Worm (Caenorhabditis elegans) whole organism, L2 larva: Measurements from ENCODE around the gene Y102A5C.27.

Source experiments
- C34F6.9 ChIP-seq: fragments of 150-350 bp; optimal IDR thresholded peaks from 2 replicates; lab custom pipeline; 2014; ENCODE audit warnings: missing biosample characterization, missing genetic modification characterization
- R02D3.7 ChIP-seq: fragments of 150-350 bp; optimal IDR thresholded peaks from 2 replicates; lab custom pipeline; 2014; ENCODE audit warnings: missing biosample characterization, missing genetic modification characterization
- Y55F3AM.14 ChIP-seq: fragments of 200-800 bp; sonication (Bioruptor generic); optimal IDR thresholded peaks from 2 replicates; lab custom pipeline; 2018; ENCODE audit warnings: mild to moderate bottlenecking, missing genetic modification characterization, missing compliant biosample characterization
- alr-1 ChIP-seq: fragments of 150-350 bp; optimal IDR thresholded peaks from 2 replicates; lab custom pipeline; 2014; ENCODE audit warnings: missing biosample characterization, missing genetic modification characterization
- aly-2 ChIP-seq: fragments of 150-350 bp; optimal IDR thresholded peaks from 2 replicates; lab custom pipeline; 2014; ENCODE audit warnings: missing biosample characterization, missing genetic modification characterization
- ama-1 ChIP-seq: fragments of 150-350 bp; optimal IDR thresholded peaks from 2 replicates; lab custom pipeline; 2018; ENCODE audit warnings: inconsistent platforms
- blmp-1 ChIP-seq: sonication (generic microtip); optimal IDR thresholded peaks from 2 replicates; lab custom pipeline; 2017; ENCODE audit warnings: missing genetic modification characterization, mild to moderate bottlenecking, missing compliant biosample characterization, antibody characterized with exemption, moderate library complexity; ENCODE audit not compliant: insufficient read depth
- ceh-16 ChIP-seq: fragments of 150-350 bp; optimal IDR thresholded peaks from 2 replicates; lab custom pipeline; 2014; ENCODE audit warnings: missing biosample characterization, missing genetic modification characterization
- ceh-82 ChIP-seq: fragments of 150-350 bp; optimal IDR thresholded peaks from 2 replicates; lab custom pipeline; 2014; ENCODE audit warnings: missing biosample characterization, missing genetic modification characterization
- elt-1 ChIP-seq: fragments of 150-350 bp; optimal IDR thresholded peaks from 2 replicates; lab custom pipeline; 2014; ENCODE audit warnings: missing biosample characterization, missing genetic modification characterization
- elt-3 ChIP-seq: sonication (generic microtip); optimal IDR thresholded peaks from 2 replicates; lab custom pipeline; 2017; ENCODE audit warnings: missing biosample characterization, missing genetic modification characterization
- fos-1 ChIP-seq: fragments of 150-350 bp; optimal IDR thresholded peaks from 2 replicates; lab custom pipeline; 2014; ENCODE audit warnings: missing biosample characterization, missing genetic modification characterization
- lin-11 ChIP-seq: fragments of 150-350 bp; sonication (generic microtip); optimal IDR thresholded peaks from 2 replicates; lab custom pipeline; 2014; ENCODE audit warnings: missing biosample characterization, missing genetic modification characterization, inconsistent platforms, mixed read lengths
- lin-13 ChIP-seq: fragments of 150-350 bp; optimal IDR thresholded peaks from 2 replicates; lab custom pipeline; 2014; ENCODE audit warnings: missing biosample characterization, missing genetic modification reagents, missing genetic modification characterization
- lsy-2 ChIP-seq, 2 experiments: fragments of 150-350 bp in 1 of 2; sonication (generic microtip) in 1 of 2; optimal IDR thresholded peaks; 2 replicates each; lab custom pipeline; 2014 to 2017; ENCODE audit warnings: missing biosample characterization in 2 of 2, missing genetic modification characterization in 2 of 2
- mab-5 ChIP-seq: fragments of 150-350 bp; optimal IDR thresholded peaks from 2 replicates; lab custom pipeline; 2014; ENCODE audit warnings: missing biosample characterization, missing genetic modification characterization
- mdl-1 ChIP-seq, 2 experiments: fragments of 150-350 bp in 1 of 2; sonication (generic microtip) in 1 of 2; optimal IDR thresholded peaks; 2 replicates each; lab custom pipeline; 2017; ENCODE audit warnings: missing biosample characterization in 2 of 2, missing genetic modification characterization in 2 of 2
- nhr-11 ChIP-seq: fragments of 150-350 bp; optimal IDR thresholded peaks from 2 replicates; lab custom pipeline; 2014; ENCODE audit warnings: missing biosample characterization, missing genetic modification characterization
- nhr-12 ChIP-seq: fragments of 150-350 bp; optimal IDR thresholded peaks from 2 replicates; lab custom pipeline; 2014; ENCODE audit warnings: missing biosample characterization, missing genetic modification characterization
- nhr-129 ChIP-seq: fragments of 150-350 bp; optimal IDR thresholded peaks from 2 replicates; lab custom pipeline; 2014; ENCODE audit warnings: missing biosample characterization, missing genetic modification characterization
- nhr-21 ChIP-seq: fragments of 150-350 bp; optimal IDR thresholded peaks from 2 replicates; lab custom pipeline; 2014; ENCODE audit warnings: missing biosample characterization, missing genetic modification characterization
- nhr-237 ChIP-seq: fragments of 150-350 bp; optimal IDR thresholded peaks from 2 replicates; lab custom pipeline; 2014; ENCODE audit warnings: missing biosample characterization, missing genetic modification characterization
- peb-1 ChIP-seq: fragments of 150-350 bp; optimal IDR thresholded peaks from 2 replicates; lab custom pipeline; 2014; ENCODE audit warnings: missing biosample characterization, missing genetic modification characterization
- sem-4 ChIP-seq: fragments of 150-350 bp; optimal IDR thresholded peaks from 2 replicates; lab custom pipeline; 2014; ENCODE audit warnings: missing biosample characterization, missing genetic modification reagents, missing genetic modification characterization
- skn-1 ChIP-seq: sonication (generic microtip); optimal IDR thresholded peaks from 2 replicates; lab custom pipeline; 2017; ENCODE audit warnings: missing biosample characterization, missing genetic modification characterization
- sma-3 ChIP-seq: sonication (generic microtip); optimal IDR thresholded peaks from 2 replicates; lab custom pipeline; 2016; ENCODE audit warnings: missing genetic modification reagents, missing genetic modification characterization, missing compliant biosample characterization
- sma-9 ChIP-seq, 2 experiments: fragments of 150-350 bp in 1 of 2; sonication (generic microtip) in 1 of 2; optimal IDR thresholded peaks; 2 replicates each; lab custom pipeline; 2014 to 2016; ENCODE audit warnings: missing genetic modification characterization in 2 of 2, mild to moderate bottlenecking in 1 of 2, missing biosample characterization in 1 of 2, missing compliant biosample characterization in 1 of 2, missing genetic modification reagents in 1 of 2, moderate library complexity in 1 of 2
- snpc-4 ChIP-seq: fragments of 150-350 bp; optimal IDR thresholded peaks from 2 replicates; lab custom pipeline; 2014; ENCODE audit warnings: missing biosample characterization, missing genetic modification characterization
- unc-55 ChIP-seq: fragments of 150-350 bp; sonication (generic microtip); optimal IDR thresholded peaks from 3 replicates; lab custom pipeline; 2014; ENCODE audit warnings: missing biosample characterization, missing genetic modification reagents, missing genetic modification characterization
- unc-62 ChIP-seq: fragments of 150-350 bp; optimal IDR thresholded peaks from 2 replicates; lab custom pipeline; 2014; ENCODE audit warnings: missing biosample characterization, missing genetic modification reagents, missing genetic modification characterization
- ztf-1 ChIP-seq: fragments of 200-800 bp; sonication (Bioruptor generic); conservative IDR thresholded peaks from 2 replicates; pipeline ENCODE4 v1.3.6; 2022; ENCODE audit warnings: missing genetic modification characterization, missing compliant biosample characterization
- ztf-11 ChIP-seq: sonication (generic microtip); optimal IDR thresholded peaks from 2 replicates; lab custom pipeline; 2017; ENCODE audit warnings: missing biosample characterization, missing genetic modification characterization

Gene Y102A5C.27

ce11 chrV:16965655-16966054 lies 22.9 kb downstream of the Y102A5C.27 start, which contains the start of gene efl-1 (continued):
- TF ChIP-seq fos-1 (tag; lab: Kevin White, UChicago) (peak; percentile 63), blmp-1 (tag; lab: Kevin White, UChicago) (peak; percentile 34), nhr-129 (tag; lab: Kevin White, UChicago) (peak; percentile 93), ztf-11 (tag; lab: Kevin White, UChicago) (no peak), ceh-82 (tag; lab: Kevin White, UChicago) (peak; percentile 72)

DNA sequence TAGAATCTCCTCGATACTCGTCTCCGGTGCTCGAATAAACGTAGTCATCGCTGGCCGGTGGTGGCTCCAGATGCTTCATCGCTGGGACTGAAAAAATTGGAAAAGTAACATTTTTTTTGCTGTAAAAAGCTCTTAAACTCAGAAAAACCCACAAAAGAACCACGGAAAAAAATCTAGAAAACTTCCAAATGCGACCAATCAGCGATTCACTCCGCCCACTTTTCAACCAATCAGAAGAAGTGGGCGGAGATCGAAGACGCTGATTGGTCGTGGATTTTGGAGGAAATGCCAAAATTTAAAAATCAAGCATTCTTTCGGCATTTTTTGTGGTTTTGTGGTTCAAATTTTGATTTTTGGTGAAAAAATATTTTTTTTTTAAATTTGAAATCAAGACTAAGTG lies 29.5 kb downstream of the Y102A5C.27 start:
- TF ChIP-seq mdl-1 (tag; optimal IDR thresholded peaks at IDR 0.05; lab: Kevin White, UChicago) (no peak), nhr-237 (tag; lab: Kevin White, UChicago) (no peak)

- TF ChIP-seq ceh-82 (tag; lab: Kevin White, UChicago) = no peak
- TF ChIP-seq unc-62 (GFP tag; lab: Kevin White, UChicago) = no peak
- no peak for TF ChIP-seq R02D3.7 (tag; lab: Kevin White, UChicago)
- TF ChIP-seq lin-11 (tag; lab: Kevin White, UChicago) = no peak
- no peak for TF ChIP-seq ceh-16 (tag; lab: Kevin White, UChicago)
- no peak for TF ChIP-seq nhr-11 (tag; lab: Kevin White, UChicago)
- TF ChIP-seq Y55F3AM.14 (GFP tag; lab: Kevin White, UChicago) = no peak
- no peak for TF ChIP-seq ztf-1 (GFP tag; lab: Robert Waterston, UW)
- TF ChIP-seq nhr-129 (tag; lab: Kevin White, UChicago) = no peak
- no peak for TF ChIP-seq C34F6.9
- no peak for TF ChIP-seq sma-9 (GFP tag; optimal IDR thresholded peaks at IDR 0.05; lab: Kevin White, UChicago)
- TF ChIP-seq sma-9 (tag; optimal IDR thresholded peaks at IDR 0.05; lab: Kevin White, UChicago) = no peak
- no peak for TF ChIP-seq lin-13
- TF ChIP-seq aly-2 (tag; lab: Kevin White, UChicago) = no peak
- TF ChIP-seq alr-1 (tag; lab: Kevin White, UChicago) = no peak
- TF ChIP-seq lsy-2 (tag; optimal IDR thresholded peaks at IDR 0.05; lab: Kevin White, UChicago) = no peak
- TF ChIP-seq skn-1 = no peak
- TF ChIP-seq unc-55 (GFP tag; lab: Kevin White, UChicago) = no peak
Measured at ce11 chrV:16956229-16956628, 32.3 kb downstream of the Y102A5C.27 start, which contains the start of gene clec-239. TSS of gene clec-239 (plus strand) at chrV:16956529.

DNA sequence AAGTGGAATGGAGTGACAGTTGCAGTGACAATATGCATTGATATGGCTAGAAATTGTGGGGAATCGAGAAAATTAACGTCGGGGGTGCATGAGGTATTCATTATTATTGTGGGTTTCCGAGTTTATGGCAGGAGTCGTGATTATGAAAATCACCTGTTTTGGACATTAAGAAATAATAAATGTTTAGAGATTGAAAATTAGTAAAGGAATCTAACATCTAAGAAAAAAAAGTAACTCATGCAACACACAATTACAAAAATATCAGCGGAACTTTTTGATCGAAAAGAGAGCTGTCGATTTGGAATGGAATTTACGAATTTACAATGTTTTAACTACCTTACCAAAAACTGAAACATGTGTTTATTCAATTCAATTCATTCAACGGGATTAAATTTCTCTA lies 33.7 kb downstream of the Y102A5C.27 start, which contains the start of gene srh-206:
TSS of gene srh-206 (minus strand) at position 101 of the 400 bp plus-strand sequence.
- TF ChIP-seq alr-1 (tag; lab: Kevin White, UChicago) = no peak
- no peak for TF ChIP-seq sem-4
- no peak for TF ChIP-seq C34F6.9
- TF ChIP-seq fos-1 (tag; lab: Kevin White, UChicago) = no peak
- no peak for TF ChIP-seq sma-9 (GFP tag; optimal IDR thresholded peaks at IDR 0.05; lab: Kevin White, UChicago)
- TF ChIP-seq sma-9 (tag; optimal IDR thresholded peaks at IDR 0.05; lab: Kevin White, UChicago) = no peak
- no peak for TF ChIP-seq mdl-1 (tag; optimal IDR thresholded peaks at IDR 0.05; lab: Kevin White, UChicago)

- TF ChIP-seq unc-62 (GFP tag; lab: Kevin White, UChicago) = no peak
- no peak for TF ChIP-seq alr-1 (tag; lab: Kevin White, UChicago)
- no peak for TF ChIP-seq ceh-16 (tag; lab: Kevin White, UChicago)
- TF ChIP-seq snpc-4 (tag; lab: Kevin White, UChicago) = no peak
- no peak for TF ChIP-seq mdl-1 (tag; optimal IDR thresholded peaks at IDR 0.05; lab: Kevin White, UChicago)
Measured at ce11 chrV:16951504-16951903, 37.0 kb downstream of the Y102A5C.27 start, which contains the start of gene clec-238. TSS of gene clec-238 (plus strand) at chrV:16951804.

DNA sequence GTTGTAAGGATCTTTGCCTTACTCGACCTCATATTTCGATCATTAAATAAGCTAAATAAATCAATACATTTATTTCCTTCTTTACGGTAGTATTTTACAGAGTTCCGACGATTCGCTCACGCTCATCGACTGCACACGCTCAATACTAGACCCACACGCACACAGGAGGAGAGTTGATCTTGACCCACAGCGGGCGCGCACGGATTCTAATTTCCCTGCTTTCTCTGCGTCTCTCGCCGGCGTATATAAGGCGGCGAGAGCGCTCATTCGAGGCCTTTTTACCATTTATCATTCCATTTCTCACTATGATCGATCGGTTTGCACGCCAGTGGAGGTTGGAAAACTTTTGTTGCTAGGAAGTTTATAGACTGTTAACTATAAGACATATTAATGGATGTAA lies 38.5 kb downstream of the Y102A5C.27 start:
- TF ChIP-seq sma-3 (GFP tag; lab: Kevin White, UChicago) (no peak), elt-1 (tag; lab: Kevin White, UChicago) (no peak), blmp-1 (tag; lab: Kevin White, UChicago) (no peak), R02D3.7 (tag; lab: Kevin White, UChicago) (no peak), nhr-21 (tag; lab: Kevin White, UChicago) (no peak), mab-5 (tag; lab: Kevin White, UChicago) (no peak), nhr-237 (tag; lab: Kevin White, UChicago) (no peak), lin-13 (no peak), elt-3 (tag; lab: Kevin White, UChicago) (no peak), sem-4 (no peak), nhr-11 (tag; lab: Kevin White, UChicago) (no peak), ama-1 (lab: Kevin White, UChicago) (no peak), peb-1 (tag; lab: Kevin White, UChicago) (no peak), unc-62 (GFP tag; lab: Kevin White, UChicago) (no peak), lin-11 (tag; lab: Kevin White, UChicago) (no peak), nhr-12 (tag; lab: Kevin White, UChicago) (no peak)
- TF ChIP-seq, all 48 proteins: peak for 0
